Worm (Caenorhabditis elegans) whole organism, L4/young adult: ENCODE data around the gene F53A2.3.

Experiments
- W03F9.2 ChIP-seq: fragments of 150-350 bp; optimal IDR thresholded peaks from 2 replicates; lab custom pipeline; 2014; ENCODE audit warnings: missing biosample characterization, missing genetic modification characterization
- dao-5 ChIP-seq: sonication (generic microtip); optimal IDR thresholded peaks from 2 replicates; lab custom pipeline; 2016; ENCODE audit warnings: missing genotype, missing genetic modification characterization, moderate library complexity, missing compliant biosample characterization
- him-1 ChIP-seq: sonication (generic microtip); optimal IDR thresholded peaks from 2 replicates; lab custom pipeline; 2016; ENCODE audit warnings: missing genotype, missing genetic modification reagents, missing genetic modification characterization, missing compliant biosample characterization

The F53A2.3 gene

ce11 chrIII:13339672-13340071 lies at the start of gene F53A2.3:
F53A2.3 (minus strand) TSS chrIII:13339772.
- no peak for TF ChIP-seq dao-5 (tag; lab: Kevin White, UChicago)

ce11 chrIII:13389078-13389477 lies 49.5 kb upstream of the F53A2.3 start, which contains the start of gene T03F6.3:
T03F6.3 (plus strand) TSS chrIII:13389395.
- TF ChIP-seq dao-5 (tag; lab: Kevin White, UChicago): no peak
- no peak for TF ChIP-seq him-1
- TF ChIP-seq W03F9.2 (tag; lab: Kevin White, UChicago): no peak

ce11 chrIII:13388621-13389020 lies 49.0 kb upstream of the F53A2.3 start:
- no peak for TF ChIP-seq dao-5 (tag; lab: Kevin White, UChicago)
- TF ChIP-seq W03F9.2 (tag; lab: Kevin White, UChicago): no peak
- TF ChIP-seq him-1: no peak

DNA sequence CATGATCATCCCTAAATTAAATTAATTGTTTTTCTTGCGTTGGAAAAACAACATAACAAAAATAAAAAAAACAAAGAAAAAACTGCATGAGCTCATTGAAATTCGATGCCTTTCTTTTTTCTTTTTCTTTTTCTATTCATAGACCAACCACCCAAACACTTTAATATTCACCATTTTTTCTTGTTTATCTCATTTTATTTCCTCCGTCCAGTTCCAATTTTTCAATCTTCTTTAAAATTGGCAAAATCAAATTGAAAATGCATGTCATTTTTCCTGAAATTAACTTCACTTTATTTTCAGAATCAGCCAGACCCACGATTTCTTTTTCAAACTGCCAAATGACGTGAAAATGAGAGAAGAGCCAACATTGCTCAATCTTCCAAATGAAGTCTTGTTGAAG lies 46.3 kb upstream of the F53A2.3 start, which contains the start of gene T03F6.4:
TSS of gene T03F6.4 (plus strand) at position 301 of the 400 bp plus-strand sequence.
- TF ChIP-seq W03F9.2 (tag; lab: Kevin White, UChicago) (no peak), him-1 (no peak), dao-5 (tag; lab: Kevin White, UChicago) (no peak)

ce11 chrIII:13383159-13383558 lies 43.6 kb upstream of the F53A2.3 start:
- TF ChIP-seq dao-5 (tag; lab: Kevin White, UChicago): no peak
- TF ChIP-seq him-1: no peak
- TF ChIP-seq W03F9.2 (tag; lab: Kevin White, UChicago): no peak

- TF ChIP-seq W03F9.2 (tag; lab: Kevin White, UChicago) (no peak), him-1 (no peak), dao-5 (tag; lab: Kevin White, UChicago) (no peak)
Observed at ce11 chrIII:13381684-13382083, 42.1 kb upstream of the F53A2.3 start.

ce11 chrIII:13380881-13381280 lies 41.3 kb upstream of the F53A2.3 start:
- TF ChIP-seq W03F9.2 (tag; lab: Kevin White, UChicago) (no peak), dao-5 (tag; lab: Kevin White, UChicago) (no peak), him-1 (no peak)

ce11 chrIII:13380196-13380595 lies 40.6 kb upstream of the F53A2.3 start, which contains the start of gene T03F6.6:
T03F6.6 (minus strand) TSS chrIII:13380296.
- TF ChIP-seq him-1 (no peak), W03F9.2 (tag; lab: Kevin White, UChicago) (no peak), dao-5 (tag; lab: Kevin White, UChicago) (no peak)

DNA sequence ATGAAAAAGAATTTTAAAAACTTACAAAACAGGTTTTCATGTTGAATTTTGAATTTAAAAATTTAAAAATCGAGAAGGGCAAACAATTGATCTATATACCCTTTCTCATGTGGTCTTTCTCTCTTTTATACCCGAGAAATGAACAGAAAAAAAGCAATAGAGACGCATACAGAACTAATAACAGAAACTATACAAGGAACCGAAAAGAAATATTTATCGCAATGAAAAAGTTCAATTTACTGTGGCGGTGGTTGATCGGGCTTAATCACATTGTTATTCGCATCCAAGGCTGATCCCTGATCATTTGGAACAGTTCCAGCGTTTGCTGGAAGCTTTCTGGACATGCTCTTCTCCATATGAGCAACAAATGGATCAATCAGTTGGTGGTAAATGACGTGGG lies 38.7 kb upstream of the F53A2.3 start, which contains the start of gene T03F6.10:
TSS of gene T03F6.10 (minus strand) at position 101 of the 400 bp plus-strand sequence.
- TF ChIP-seq dao-5 (tag; lab: Kevin White, UChicago) (no peak), him-1 (no peak), W03F9.2 (tag; lab: Kevin White, UChicago) (no peak)

DNA sequence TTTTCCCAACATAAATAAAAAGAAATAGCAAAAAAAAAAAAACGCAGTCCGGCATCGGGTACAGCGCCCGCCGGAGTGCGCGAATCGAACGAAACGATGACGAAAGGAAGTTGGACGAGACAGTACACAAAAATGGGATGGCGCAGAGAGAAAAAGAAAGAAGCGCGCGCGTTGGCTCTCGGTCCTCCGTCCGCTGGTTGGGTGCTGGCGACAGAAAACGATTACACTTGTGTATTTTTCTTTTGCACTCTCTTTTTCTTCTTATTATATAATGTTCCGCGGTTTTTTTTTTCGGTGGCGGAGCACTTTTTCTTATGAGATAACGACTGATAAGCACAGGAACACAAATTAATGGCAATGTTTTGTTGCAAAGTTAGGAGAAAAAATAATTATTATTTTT lies 37.7 kb upstream of the F53A2.3 start:
- TF ChIP-seq dao-5 (tag; lab: Kevin White, UChicago) (no peak), W03F9.2 (tag; lab: Kevin White, UChicago) (peak; percentile 20)

ce11 chrIII:13376304-13376760 lies 36.8 kb upstream of the F53A2.3 start, which contains the start of gene lis-1:
lis-1 (minus strand) TSS chrIII:13376710.
- TF ChIP-seq him-1 (no peak), dao-5 (tag; lab: Kevin White, UChicago) (no peak), W03F9.2 (tag; lab: Kevin White, UChicago) (no peak)

DNA sequence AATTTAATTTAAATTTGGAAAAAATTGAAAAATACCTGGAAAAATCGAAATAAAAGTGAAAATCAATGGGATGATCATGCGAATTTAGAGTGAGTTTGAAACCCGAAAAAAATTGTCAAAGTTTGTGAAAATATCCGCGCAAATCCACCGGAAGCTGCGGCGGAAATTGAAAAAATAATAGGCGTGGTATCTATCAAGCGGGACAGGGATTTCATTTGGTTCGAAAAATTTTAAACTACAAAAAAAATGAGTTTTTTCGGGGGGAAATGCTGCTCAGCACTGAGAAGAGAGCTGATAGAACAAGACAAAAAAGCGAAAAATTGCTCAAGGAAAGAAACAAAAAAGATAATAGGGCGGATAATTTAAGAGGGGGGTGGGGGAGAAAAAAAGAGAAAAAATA lies 31.4 kb upstream of the F53A2.3 start, which contains the start of gene T03F6.9:
TSS of gene T03F6.9 (minus strand) at position 101 of the 400 bp plus-strand sequence.
- TF ChIP-seq dao-5 (tag; lab: Kevin White, UChicago) (no peak), him-1 (no peak), W03F9.2 (tag; lab: Kevin White, UChicago) (no peak)

- TF ChIP-seq W03F9.2 (tag; lab: Kevin White, UChicago) (peak; percentile 28), dao-5 (tag; lab: Kevin White, UChicago) (no peak)
Observed at ce11 chrIII:13359847-13360246, 20.3 kb upstream of the F53A2.3 start.

ce11 chrIII:13359256-13359655 lies 19.7 kb upstream of the F53A2.3 start, which contains the start of gene F53A2.9:
F53A2.9 (minus strand) TSS chrIII:13359356.
- TF ChIP-seq him-1 (no peak), dao-5 (tag; lab: Kevin White, UChicago) (no peak), W03F9.2 (tag; lab: Kevin White, UChicago) (no peak)

- TF ChIP-seq dao-5 (tag; lab: Kevin White, UChicago): no peak
- TF ChIP-seq him-1: no peak
- no peak for TF ChIP-seq W03F9.2 (tag; lab: Kevin White, UChicago)
Observed at ce11 chrIII:13350964-13351363, 11.4 kb upstream of the F53A2.3 start.
